Worm (Caenorhabditis elegans) whole organism, mixed stage, embryonic: ENCODE data around the gene K03H1.11.

Experiments used
- M03D4.4 ChIP-seq: sonication (generic microtip); optimal IDR thresholded peaks from 2 replicates; lab custom pipeline; 2017; ENCODE audit warnings: mild to moderate bottlenecking, missing genetic modification characterization, missing compliant biosample characterization
- bed-3 ChIP-seq: fragments of 200-800 bp; sonication (Bioruptor generic); optimal IDR thresholded peaks from 3 replicates; lab custom pipeline; 2018; ENCODE audit warnings: mild to moderate bottlenecking, missing genetic modification characterization, moderate library complexity, missing compliant biosample characterization
- blmp-1 ChIP-seq: fragments of 150-350 bp; optimal IDR thresholded peaks from 2 replicates; lab custom pipeline; 2014; ENCODE audit warnings: missing biosample characterization, missing genetic modification characterization
- ceh-39 ChIP-seq: fragments of 150-350 bp; optimal IDR thresholded peaks from 2 replicates; lab custom pipeline; 2014; ENCODE audit warnings: missing biosample characterization, missing genetic modification characterization
- ceh-43 ChIP-seq: fragments of 200-800 bp; sonication (Bioruptor generic); optimal IDR thresholded peaks from 2 replicates; lab custom pipeline; 2018; ENCODE audit warnings: mild to moderate bottlenecking, missing genetic modification characterization, moderate library complexity, missing compliant biosample characterization
- ceh-83 ChIP-seq: fragments of 200-800 bp; sonication (Bioruptor generic); optimal IDR thresholded peaks from 2 replicates; lab custom pipeline; 2018; ENCODE audit warnings: mild to moderate bottlenecking, missing genetic modification characterization, missing compliant biosample characterization
- ces-1 ChIP-seq: fragments of 150-350 bp; optimal IDR thresholded peaks from 2 replicates; lab custom pipeline; 2014; ENCODE audit warnings: missing biosample characterization, missing genetic modification reagents, missing genetic modification characterization
- drap-1 ChIP-seq: fragments of 200-800 bp; sonication (Bioruptor generic); optimal IDR thresholded peaks from 3 replicates; lab custom pipeline; 2018; ENCODE audit warnings: mild to moderate bottlenecking, missing genetic modification characterization, missing compliant biosample characterization
- elt-1 ChIP-seq: sonication (generic microtip); optimal IDR thresholded peaks from 2 replicates; lab custom pipeline; 2017; ENCODE audit warnings: missing genetic modification characterization, mild to moderate bottlenecking, missing compliant biosample characterization, antibody characterized with exemption, moderate library complexity, borderline replicate concordance; ENCODE audit not compliant: insufficient read depth
- elt-3 ChIP-seq: fragments of 150-350 bp; optimal IDR thresholded peaks from 2 replicates; lab custom pipeline; 2014; ENCODE audit warnings: missing biosample characterization, missing genetic modification characterization
- flh-1 ChIP-seq: fragments of 200-800 bp; sonication (Bioruptor generic); optimal IDR thresholded peaks from 2 replicates; lab custom pipeline; 2018; ENCODE audit warnings: mild to moderate bottlenecking, missing genetic modification characterization, moderate library complexity, missing compliant biosample characterization
- hlh-1 ChIP-seq: fragments of 150-350 bp; optimal IDR thresholded peaks from 2 replicates; lab custom pipeline; 2014; ENCODE audit warnings: missing biosample characterization, missing genetic modification reagents, missing genetic modification characterization
- lin-13 ChIP-seq: fragments of 150-350 bp; optimal IDR thresholded peaks from 2 replicates; lab custom pipeline; 2014; ENCODE audit warnings: missing biosample characterization, missing genetic modification characterization
- lin-32 ChIP-seq: fragments of 200-800 bp; sonication (Bioruptor generic); optimal IDR thresholded peaks from 2 replicates; lab custom pipeline; 2018; ENCODE audit warnings: mild to moderate bottlenecking, missing genetic modification characterization, missing compliant biosample characterization
- lsy-2 ChIP-seq: fragments of 150-350 bp; optimal IDR thresholded peaks from 2 replicates; lab custom pipeline; 2014; ENCODE audit warnings: missing biosample characterization, missing genetic modification characterization
- mab-5 ChIP-seq: fragments of 150-350 bp; optimal IDR thresholded peaks from 2 replicates; lab custom pipeline; 2014; ENCODE audit warnings: missing biosample characterization, missing genetic modification characterization
- mep-1 ChIP-seq: fragments of 150-350 bp; optimal IDR thresholded peaks from 2 replicates; lab custom pipeline; 2017; ENCODE audit warnings: missing biosample characterization, missing genetic modification reagents, missing genetic modification characterization, inconsistent platforms
- mls-2 ChIP-seq: sonication (generic microtip); optimal IDR thresholded peaks from 2 replicates; lab custom pipeline; 2016; ENCODE audit warnings: mild to moderate bottlenecking, missing genetic modification characterization, moderate library complexity, missing compliant biosample characterization
- nhr-12 ChIP-seq: fragments of 150-350 bp; optimal IDR thresholded peaks from 2 replicates; lab custom pipeline; 2014; ENCODE audit warnings: missing biosample characterization, missing genetic modification characterization
- nhr-237 ChIP-seq: fragments of 150-350 bp; optimal IDR thresholded peaks from 2 replicates; lab custom pipeline; 2014; ENCODE audit warnings: missing biosample characterization, missing genetic modification characterization
- nhr-28 ChIP-seq: fragments of 150-350 bp; optimal IDR thresholded peaks from 2 replicates; lab custom pipeline; 2014; ENCODE audit warnings: missing biosample characterization, missing genetic modification characterization
- nhr-76 ChIP-seq: sonication (generic microtip); optimal IDR thresholded peaks from 2 replicates; lab custom pipeline; 2017; ENCODE audit warnings: missing biosample characterization, missing genetic modification characterization
- pha-4 ChIP-seq: fragments of 150-350 bp; optimal IDR thresholded peaks from 2 replicates; lab custom pipeline; 2018; ENCODE audit warnings: missing biosample characterization, missing genetic modification reagents, missing genetic modification characterization
- snpc-4 ChIP-seq: fragments of 150-350 bp; optimal IDR thresholded peaks from 2 replicates; lab custom pipeline; 2014; ENCODE audit warnings: missing biosample characterization, missing genetic modification characterization
- tbx-8 ChIP-seq: fragments of 200-800 bp; sonication (Bioruptor generic); optimal IDR thresholded peaks from 2 replicates; lab custom pipeline; 2018; ENCODE audit warnings: mild to moderate bottlenecking, missing genetic modification characterization, moderate library complexity, missing compliant biosample characterization
- unc-120 ChIP-seq: sonication (generic microtip); optimal IDR thresholded peaks from 2 replicates; lab custom pipeline; 2017; ENCODE audit warnings: missing genetic modification characterization, missing compliant biosample characterization; ENCODE audit not compliant: poor library complexity, severe bottlenecking
- unc-39 ChIP-seq: fragments of 150-350 bp; optimal IDR thresholded peaks from 2 replicates; lab custom pipeline; 2014; ENCODE audit warnings: missing biosample characterization, missing genetic modification characterization
- unc-62 ChIP-seq: fragments of 150-350 bp; optimal IDR thresholded peaks from 2 replicates; lab custom pipeline; 2014; ENCODE audit warnings: missing biosample characterization, missing genetic modification reagents, missing genetic modification characterization

K03H1.11 gene

DNA sequence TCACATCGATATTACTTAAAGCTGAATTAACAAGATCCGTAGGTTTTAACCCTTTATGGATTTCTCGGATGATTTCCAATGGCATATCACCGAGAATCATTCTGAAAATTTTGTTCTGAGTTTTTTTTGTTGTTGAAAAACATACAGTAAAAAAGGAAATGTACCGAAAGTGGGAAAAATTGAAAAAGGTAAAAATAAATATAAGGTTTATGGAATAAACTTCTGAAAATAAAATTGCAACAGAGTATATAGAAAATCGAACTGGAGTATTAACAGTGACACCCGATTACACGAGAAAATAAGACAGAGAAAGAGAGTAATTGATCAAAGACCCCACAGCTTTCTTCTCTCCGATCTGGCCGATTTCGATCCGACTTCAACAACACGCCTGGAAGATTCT, at the start of gene K03H1.11:
K03H1.11 (minus strand) TSS at position 101 of the 400 bp plus-strand sequence.
- TF ChIP-seq blmp-1 (tag; lab: Kevin White, UChicago) (no peak), hlh-1 (no peak), mab-5 (tag; lab: Kevin White, UChicago) (no peak), nhr-28 (tag; lab: Kevin White, UChicago) (no peak), ceh-83 (GFP tag; lab: Kevin White, UChicago) (no peak), ces-1 (GFP tag; lab: Kevin White, UChicago) (no peak), ceh-39 (tag; lab: Kevin White, UChicago) (no peak), pha-4 (no peak), nhr-76 (tag; lab: Kevin White, UChicago) (no peak), bed-3 (GFP tag; lab: Kevin White, UChicago) (no peak), lsy-2 (tag; lab: Kevin White, UChicago) (no peak), M03D4.4 (tag; lab: Kevin White, UChicago) (no peak), drap-1 (GFP tag; lab: Kevin White, UChicago) (no peak), lin-13 (tag; lab: Kevin White, UChicago) (no peak), tbx-8 (GFP tag; lab: Kevin White, UChicago) (no peak), elt-3 (tag; lab: Kevin White, UChicago) (no peak), elt-1 (no peak), unc-62 (GFP tag; lab: Kevin White, UChicago) (no peak)

DNA sequence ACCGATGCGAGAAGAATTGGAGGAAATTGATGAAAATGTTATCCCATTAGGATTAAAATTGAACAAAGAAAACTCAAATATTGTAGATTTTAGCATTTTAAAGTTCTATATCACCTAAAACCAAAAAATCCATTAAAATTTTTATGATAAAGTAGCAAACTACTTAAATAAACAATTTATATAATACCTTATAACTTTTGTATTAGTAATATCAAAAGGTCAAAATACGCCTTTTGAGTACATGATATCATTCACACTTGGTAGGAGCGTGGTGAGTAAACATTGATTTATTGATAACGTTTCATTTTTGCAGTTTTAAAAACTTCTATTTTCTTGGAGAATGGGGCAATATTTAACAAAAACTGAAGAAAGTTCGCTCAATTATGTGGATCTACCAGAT, 49.3 kb upstream of the K03H1.11 start, which contains the start of gene C05B5.5:
C05B5.5 (plus strand) TSS at position 301 of the 400 bp plus-strand sequence.
- no peak for TF ChIP-seq lin-32 (GFP tag; lab: Kevin White, UChicago)
- no peak for TF ChIP-seq ceh-43 (GFP tag; lab: Kevin White, UChicago)
- TF ChIP-seq elt-3 (tag; lab: Kevin White, UChicago): no peak
- no peak for TF ChIP-seq unc-120 (tag; lab: Kevin White, UChicago)
- no peak for TF ChIP-seq nhr-237 (tag; lab: Kevin White, UChicago)
- no peak for TF ChIP-seq drap-1 (GFP tag; lab: Kevin White, UChicago)
- no peak for TF ChIP-seq lsy-2 (tag; lab: Kevin White, UChicago)
- no peak for TF ChIP-seq mab-5 (tag; lab: Kevin White, UChicago)
- TF ChIP-seq unc-62 (GFP tag; lab: Kevin White, UChicago): no peak
- TF ChIP-seq mep-1: no peak
- TF ChIP-seq nhr-28 (tag; lab: Kevin White, UChicago): no peak

DNA sequence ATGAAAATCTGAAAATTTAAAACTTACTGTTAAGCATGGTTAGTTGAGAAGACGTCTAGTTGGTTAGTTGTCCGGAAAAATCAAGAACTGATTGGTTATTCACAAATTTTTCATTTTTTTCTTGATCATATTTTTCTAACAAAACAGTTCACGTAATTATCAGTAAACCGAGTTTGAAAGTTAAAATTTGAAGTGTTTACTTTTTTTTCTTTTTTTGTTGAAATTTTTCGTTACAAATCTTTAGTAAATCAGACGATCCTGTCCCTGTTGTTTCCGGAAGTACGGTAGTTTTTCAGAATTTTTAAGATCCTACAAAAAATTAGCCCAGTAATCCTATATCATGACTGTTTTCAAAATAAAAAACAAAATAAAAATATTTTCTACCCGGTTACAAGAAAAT, 48.7 kb upstream of the K03H1.11 start, which contains the start of gene C05B5.2:
C05B5.2 (minus strand) TSS at position 101 of the 400 bp plus-strand sequence.
- TF ChIP-seq nhr-76 (tag; lab: Kevin White, UChicago): no peak
- TF ChIP-seq ceh-39 (tag; lab: Kevin White, UChicago): no peak
- TF ChIP-seq mab-5 (tag; lab: Kevin White, UChicago): no peak
- no peak for TF ChIP-seq ceh-83 (GFP tag; lab: Kevin White, UChicago)
- TF ChIP-seq, all 35 proteins: peak for 0

DNA sequence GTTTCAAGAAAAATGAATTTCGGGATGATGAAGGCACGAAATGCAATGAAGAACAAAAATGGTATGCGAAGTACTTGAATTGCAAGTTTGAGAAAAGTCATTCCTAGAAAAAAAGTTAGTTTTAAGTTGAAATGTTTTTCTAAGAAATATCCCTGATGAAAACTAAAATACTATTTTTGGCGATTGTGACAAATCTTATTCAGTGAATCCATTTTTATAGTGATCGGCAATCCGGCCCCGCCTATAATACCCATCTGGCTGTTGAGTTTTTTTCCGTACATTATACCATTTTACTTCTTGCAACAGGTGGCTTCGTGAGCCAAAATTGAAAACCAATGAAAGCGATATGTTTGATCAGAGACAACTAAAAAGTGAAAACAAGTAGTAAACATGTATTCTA, 47.5 kb upstream of the K03H1.11 start, which contains the start of gene C05B5.17:
C05B5.17 (minus strand) TSS at position 101 of the 400 bp plus-strand sequence.
- TF ChIP-seq ceh-83 (GFP tag; lab: Kevin White, UChicago): no peak
- TF ChIP-seq snpc-4 (tag; lab: Kevin White, UChicago): no peak
- TF ChIP-seq mls-2: no peak
- TF ChIP-seq unc-62 (GFP tag; lab: Kevin White, UChicago): no peak
- no peak for TF ChIP-seq flh-1 (GFP tag; lab: Kevin White, UChicago)
- TF ChIP-seq bed-3 (GFP tag; lab: Kevin White, UChicago): no peak
- no peak for TF ChIP-seq nhr-12 (tag; lab: Kevin White, UChicago)
- TF ChIP-seq nhr-237 (tag; lab: Kevin White, UChicago): no peak
- TF ChIP-seq lin-13 (tag; lab: Kevin White, UChicago): no peak
- no peak for TF ChIP-seq ceh-43 (GFP tag; lab: Kevin White, UChicago)
- TF ChIP-seq mab-5 (tag; lab: Kevin White, UChicago): no peak
- TF ChIP-seq M03D4.4 (tag; lab: Kevin White, UChicago): no peak
- no peak for TF ChIP-seq unc-39 (tag; lab: Kevin White, UChicago)

DNA sequence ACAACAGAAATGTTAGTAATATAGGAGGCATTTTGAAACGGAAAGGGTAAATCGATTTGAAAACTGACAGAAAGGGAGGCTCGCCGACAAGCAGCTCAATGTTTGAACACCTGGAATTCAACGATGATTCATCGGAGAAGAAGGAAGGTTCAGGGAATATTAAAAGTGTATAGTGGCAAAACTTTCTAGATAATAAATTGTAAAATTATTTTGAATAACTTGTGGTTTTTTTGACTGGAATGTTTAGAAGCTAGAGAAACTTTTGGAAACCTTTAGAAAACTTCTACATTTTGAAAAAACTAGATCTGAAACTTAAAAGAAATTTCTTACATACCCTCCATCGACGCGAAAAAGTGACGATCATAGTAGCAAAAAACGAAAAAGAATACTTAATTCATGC, 46.1 kb upstream of the K03H1.11 start, which contains the start of gene pqn-8:
pqn-8 (minus strand) TSS at position 101 of the 400 bp plus-strand sequence.
- TF ChIP-seq unc-120 (tag; lab: Kevin White, UChicago) (no peak), elt-1 (no peak)
